Fruit fly (Drosophila melanogaster) whole organism, embryonic: ENCODE measurements around the gene Antp.

Source experiments
- Bdp1 ChIP-seq: fragments of 200-800 bp; sonication (Bioruptor generic); optimal IDR thresholded peaks from 3 replicates; lab custom pipeline; 2016; ENCODE audit warnings: missing biosample characterization, missing genetic modification characterization
- CG11504 ChIP-seq: fragments of 200-800 bp; sonication (Bioruptor generic); optimal IDR thresholded peaks from 3 replicates; lab custom pipeline; 2019; ENCODE audit warnings: missing biosample characterization, mild to moderate bottlenecking, missing genetic modification characterization, moderate library complexity
- CG11723 ChIP-seq: fragments of 200-800 bp; sonication (Bioruptor generic); optimal IDR thresholded peaks from 2 replicates; lab custom pipeline; 2017; ENCODE audit warnings: missing biosample characterization, mild to moderate bottlenecking, missing genetic modification characterization
- CG1233 ChIP-seq: fragments of 200-800 bp; sonication (Bioruptor generic); optimal IDR thresholded peaks from 4 replicates; lab custom pipeline; 2018; ENCODE audit warnings: missing biosample characterization, mild to moderate bottlenecking, missing genetic modification characterization
- CG13123 ChIP-seq: fragments of 200-800 bp; sonication (Bioruptor generic); optimal IDR thresholded peaks from 2 replicates; lab custom pipeline; 2016; ENCODE audit warnings: missing biosample characterization, missing genetic modification characterization
- CG13287 ChIP-seq: fragments of 200-800 bp; sonication (Bioruptor generic); IDR thresholded peaks from 2 replicates; pipeline ENCODE4 v1.3.6; 2022; ENCODE audit warnings: missing biosample characterization, missing genetic modification characterization; ENCODE audit not compliant: partially characterized antibody
- CG14710 ChIP-seq: fragments of 200-800 bp; sonication (Bioruptor generic); optimal IDR thresholded peaks from 3 replicates; lab custom pipeline; 2019; ENCODE audit warnings: missing biosample characterization, mild to moderate bottlenecking, missing genetic modification characterization, moderate library complexity
- CG14965 ChIP-seq: fragments of 200-800 bp; sonication (Bioruptor generic); optimal IDR thresholded peaks from 2 replicates; lab custom pipeline; 2016; ENCODE audit warnings: missing biosample characterization, missing genetic modification characterization, borderline replicate concordance
- CG2199 ChIP-seq: fragments of 200-800 bp; sonication (Bioruptor generic); IDR thresholded peaks from 3 replicates; pipeline ENCODE4 v1.3.6; 2022; ENCODE audit warnings: missing biosample characterization, missing genetic modification characterization
- CG2712 ChIP-seq: fragments of 200-800 bp; optimal IDR thresholded peaks from 3 replicates; lab custom pipeline; 2019; ENCODE audit warnings: missing biosample characterization, mild to moderate bottlenecking, missing genetic modification characterization, moderate library complexity
- CG32532 ChIP-seq: fragments of 200-800 bp; sonication (Bioruptor generic); IDR thresholded peaks from 2 replicates; pipeline ENCODE4 v1.3.6; 2022; ENCODE audit warnings: missing biosample characterization, missing genetic modification characterization
- CG4328 ChIP-seq: fragments of 200-800 bp; sonication (Bioruptor generic); optimal IDR thresholded peaks from 3 replicates; lab custom pipeline; 2017; ENCODE audit warnings: missing biosample characterization, missing genetic modification reagents, missing genetic modification characterization
- CG4730 ChIP-seq: fragments of 200-800 bp; sonication (Bioruptor generic); IDR thresholded peaks from 2 replicates; pipeline ENCODE4 v1.3.6; 2022; ENCODE audit warnings: missing biosample characterization, missing genetic modification characterization
- CG4820 ChIP-seq: fragments of 200-800 bp; sonication (Bioruptor generic); optimal IDR thresholded peaks from 3 replicates; lab custom pipeline; 2016; ENCODE audit warnings: missing biosample characterization, missing genetic modification characterization
- CG6689 ChIP-seq: fragments of 200-800 bp; sonication (Bioruptor generic); IDR thresholded peaks from 2 replicates; pipeline ENCODE4 v1.3.6; 2022; ENCODE audit warnings: missing biosample characterization, missing genetic modification characterization
- CG7963 ChIP-seq: fragments of 200-800 bp; sonication (Bioruptor generic); IDR thresholded peaks from 3 replicates; pipeline ENCODE4 v1.3.6; 2022; ENCODE audit warnings: missing biosample characterization, missing genetic modification characterization; ENCODE audit not compliant: partially characterized antibody
- CG8765 ChIP-seq: fragments of 200-800 bp; sonication (Bioruptor generic); IDR thresholded peaks from 2 replicates; pipeline ENCODE4 v1.3.6; 2022; ENCODE audit warnings: missing biosample characterization, missing genetic modification characterization
- CTCF ChIP-seq: fragments of 200-800 bp; sonication (Bioruptor generic); optimal IDR thresholded peaks from 2 replicates; lab custom pipeline; 2017; ENCODE audit warnings: missing biosample characterization, mild to moderate bottlenecking, missing genetic modification characterization, moderate library complexity
- Doc2 ChIP-seq: fragments of 200-800 bp; sonication (Bioruptor generic); IDR thresholded peaks from 2 replicates; pipeline ENCODE4 v1.3.6; 2022; ENCODE audit warnings: missing biosample characterization, missing genetic modification characterization
- HHEX ChIP-seq: fragments of 200-800 bp; sonication (Bioruptor generic); optimal IDR thresholded peaks from 3 replicates; lab custom pipeline; 2017; ENCODE audit warnings: missing biosample characterization, mild to moderate bottlenecking, missing genetic modification characterization, missing genetic modification reagents
- Lpt ChIP-seq: fragments of >200 bp; optimal IDR thresholded peaks from 2 replicates; lab custom pipeline; 2018; ENCODE audit warnings: missing biosample characterization, missing genetic modification characterization
- Mrtf ChIP-seq: fragments of 200-800 bp; sonication (Bioruptor generic); IDR thresholded peaks from 3 replicates; pipeline ENCODE4 v1.3.6; 2022; ENCODE audit warnings: missing biosample characterization, missing genetic modification characterization
- Poxn ChIP-seq: fragments of 200-800 bp; sonication (Bioruptor generic); IDR thresholded peaks from 2 replicates; pipeline ENCODE4 v1.3.6; 2022; ENCODE audit warnings: missing biosample characterization, missing genetic modification characterization
- Ptx1 ChIP-seq: fragments of 200-800 bp; sonication (Bioruptor generic); IDR thresholded peaks from 2 replicates; pipeline ENCODE4 v1.3.6; 2022; ENCODE audit warnings: missing biosample characterization, missing genetic modification characterization
- Stat92E ChIP-seq, 3 experiments: fragments of >200 bp in 2 of 3; fragments of 200-800 bp in 1 of 3; sonication (Bioruptor generic) in 1 of 3; optimal IDR thresholded peaks; 2 replicates each; lab custom pipeline; 2017 to 2019; ENCODE audit warnings: missing biosample characterization in 3 of 3, missing genetic modification characterization in 3 of 3, mild to moderate bottlenecking in 1 of 3, moderate library complexity in 1 of 3
- Taf1 ChIP-seq: fragments of 200-800 bp; sonication (Bioruptor generic); IDR thresholded peaks from 2 replicates; pipeline ENCODE4 v1.3.6; 2022; ENCODE audit warnings: missing biosample characterization, missing genetic modification characterization
- bab2 ChIP-seq: fragments of 200-800 bp; sonication (Bioruptor generic); optimal IDR thresholded peaks from 2 replicates; lab custom pipeline; 2016; ENCODE audit warnings: missing biosample characterization, missing genetic modification characterization
- corto ChIP-seq: fragments of 200-800 bp; sonication (Bioruptor generic); optimal IDR thresholded peaks from 2 replicates; lab custom pipeline; 2016; ENCODE audit warnings: missing biosample characterization, mild to moderate bottlenecking, missing genetic modification characterization, moderate library complexity
- crc ChIP-seq: fragments of 200-800 bp; sonication (Bioruptor generic); optimal IDR thresholded peaks from 2 replicates; lab custom pipeline; 2016; ENCODE audit warnings: missing biosample characterization, missing genetic modification characterization
- ftz-f1 ChIP-seq: fragments of 200-800 bp; sonication (Bioruptor generic); optimal IDR thresholded peaks from 2 replicates; lab custom pipeline; 2016; ENCODE audit warnings: missing biosample characterization, missing genetic modification characterization
- kni ChIP-seq: fragments of 200-800 bp; sonication (Bioruptor generic); optimal IDR thresholded peaks from 3 replicates; lab custom pipeline; 2017; ENCODE audit warnings: mild to moderate bottlenecking, missing biosample characterization, missing genetic modification reagents, missing genetic modification characterization
- lov ChIP-seq, 2 experiments: fragments of 200-800 bp in 1 of 2; fragments of >200 bp in 1 of 2; sonication (Bioruptor generic) in 1 of 2; IDR thresholded peaks in 1 of 2; optimal IDR thresholded peaks in 1 of 2; 2 replicates in 1 of 2; 3 replicates in 1 of 2; pipeline versions ENCODE4 v1.3.6 to Lab custom; 2017 to 2022; ENCODE audit warnings: missing biosample characterization in 1 of 2, missing genetic modification characterization in 1 of 2
- nerfin-2 ChIP-seq: fragments of 200-800 bp; sonication (Bioruptor generic); IDR thresholded peaks from 2 replicates; pipeline ENCODE4 v1.3.6; 2022; ENCODE audit warnings: missing biosample characterization, missing genetic modification characterization; ENCODE audit not compliant: partially characterized antibody
- nmo ChIP-seq: fragments of 200-800 bp; sonication (Bioruptor generic); optimal IDR thresholded peaks from 2 replicates; lab custom pipeline; 2018; ENCODE audit warnings: missing biosample characterization, mild to moderate bottlenecking, missing genetic modification characterization, moderate library complexity
- oc ChIP-seq: fragments of 200-800 bp; sonication (Bioruptor generic); optimal IDR thresholded peaks from 2 replicates; lab custom pipeline; 2018; ENCODE audit warnings: missing biosample characterization, mild to moderate bottlenecking, missing genetic modification characterization, moderate library complexity
- pita ChIP-seq: fragments of 200-800 bp; sonication (Bioruptor generic); optimal IDR thresholded peaks from 2 replicates; lab custom pipeline; 2017; ENCODE audit warnings: missing biosample characterization, mild to moderate bottlenecking, missing genetic modification characterization
- shn ChIP-seq: fragments of 200-800 bp; sonication (Bioruptor generic); optimal IDR thresholded peaks from 3 replicates; lab custom pipeline; 2016; ENCODE audit warnings: missing biosample characterization, missing genetic modification characterization
- slbo ChIP-seq: fragments of 200-800 bp; sonication (Bioruptor generic); IDR thresholded peaks from 2 replicates; pipeline ENCODE4 v1.3.6; 2022; ENCODE audit warnings: missing biosample characterization, missing genetic modification characterization
- sqz ChIP-seq: fragments of 200-800 bp; sonication (Bioruptor generic); optimal IDR thresholded peaks from 3 replicates; lab custom pipeline; 2018; ENCODE audit warnings: missing biosample characterization, mild to moderate bottlenecking, missing genetic modification characterization
- tin ChIP-seq: fragments of 200-800 bp; sonication (Bioruptor generic); optimal IDR thresholded peaks from 3 replicates; lab custom pipeline; 2016; ENCODE audit warnings: missing biosample characterization, missing genetic modification characterization
- unpg ChIP-seq: fragments of 200-800 bp; sonication (Bioruptor generic); optimal IDR thresholded peaks from 3 replicates; lab custom pipeline; 2018; ENCODE audit warnings: missing biosample characterization, mild to moderate bottlenecking, missing genetic modification characterization, moderate library complexity

Antp gene

DNA sequence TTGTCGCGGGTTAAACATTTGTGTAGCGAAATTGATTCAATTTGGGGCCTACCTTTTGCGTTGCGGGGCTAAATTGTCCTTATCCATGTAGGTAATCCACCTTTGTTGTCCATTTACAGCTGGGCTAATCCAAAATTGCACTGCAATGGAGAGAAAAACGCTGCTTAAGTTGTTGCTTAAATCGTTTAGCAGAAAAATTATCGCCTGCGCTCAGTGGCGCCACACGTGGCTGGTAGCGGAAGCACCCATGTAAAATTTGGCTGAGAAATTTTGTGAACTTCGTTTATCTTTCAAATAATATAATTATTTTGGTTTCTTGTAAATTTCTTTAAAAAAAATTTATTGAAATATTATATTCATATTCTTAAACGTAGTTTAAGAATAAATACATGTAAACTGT, 28.5 kb downstream of the Antp start (continued):
- TF ChIP-seq CG14965 (GFP tag; lab: Kevin White, UChicago): peak; percentile 94
- peak; percentile 6 for TF ChIP-seq unpg (GFP tag; lab: Kevin White, UChicago)
- TF ChIP-seq CG13123: no peak
- no peak for TF ChIP-seq CG14710
- TF ChIP-seq CG2712 (tag; lab: Kevin White, UChicago): peak; percentile 19
- no peak for TF ChIP-seq lov (optimal IDR thresholded peaks at IDR 0.05; lab: Kevin White, UChicago)
- TF ChIP-seq lov (GFP tag; IDR thresholded peaks at IDR 0.05; lab: Robert Waterston, UW): 0 out of 3 replicates have a peak, but pooled peaks have one; percentile 39
- TF ChIP-seq CG13287: no peak
- TF ChIP-seq Bdp1 (GFP tag; lab: Kevin White, UChicago): no peak
- TF ChIP-seq pita: no peak
- no peak for TF ChIP-seq CG4328 (GFP tag; lab: Kevin White, UChicago)
- peak; percentile 90 for TF ChIP-seq CTCF
- TF ChIP-seq CG11723: no peak
- TF ChIP-seq Ptx1 (GFP tag; lab: Robert Waterston, UW): no peak
- TF ChIP-seq Stat92E (GFP tag; optimal IDR thresholded peaks at IDR 0.05; lab: Kevin White, UChicago): no peak
- no peak for TF ChIP-seq nerfin-2 (GFP tag; lab: Robert Waterston, UW)
- no peak for TF ChIP-seq tin (GFP tag; lab: Kevin White, UChicago)
- no peak for TF ChIP-seq Poxn (GFP tag; lab: Robert Waterston, UW)
- no peak for TF ChIP-seq Doc2 (GFP tag; lab: Robert Waterston, UW)
- no peak for TF ChIP-seq HHEX (GFP tag; lab: Kevin White, UChicago)
- no peak for TF ChIP-seq corto (GFP tag; lab: Kevin White, UChicago)
- TF ChIP-seq ftz-f1: no peak
- TF ChIP-seq kni (GFP tag; lab: Kevin White, UChicago): no peak
- TF ChIP-seq nmo (GFP tag; lab: Kevin White, UChicago): peak; percentile 6
- TF ChIP-seq CG1233: peak; percentile 14
- no peak for TF ChIP-seq crc (GFP tag; lab: Kevin White, UChicago)
- TF ChIP-seq Mrtf (GFP tag; lab: Robert Waterston, UW): peak; percentile 16; the same call in 1 of the 3 replicates
- peak; percentile 72 for TF ChIP-seq Lpt
- TF ChIP-seq oc (tag; lab: Kevin White, UChicago): no peak
- peak; percentile 15; the same call in 1 of the 2 replicates for TF ChIP-seq CG32532 (GFP tag; lab: Robert Waterston, UW)
- TF ChIP-seq CG6689: no peak
- TF ChIP-seq CG7963 (GFP tag; lab: Robert Waterston, UW): no peak
- TF ChIP-seq CG4730 (GFP tag; lab: Robert Waterston, UW): no peak
- no peak for TF ChIP-seq shn (GFP tag; lab: Kevin White, UChicago)
- TF ChIP-seq CG8765 (GFP tag; lab: Robert Waterston, UW): no peak
- no peak for TF ChIP-seq Taf1 (GFP tag; lab: Robert Waterston, UW)

DNA sequence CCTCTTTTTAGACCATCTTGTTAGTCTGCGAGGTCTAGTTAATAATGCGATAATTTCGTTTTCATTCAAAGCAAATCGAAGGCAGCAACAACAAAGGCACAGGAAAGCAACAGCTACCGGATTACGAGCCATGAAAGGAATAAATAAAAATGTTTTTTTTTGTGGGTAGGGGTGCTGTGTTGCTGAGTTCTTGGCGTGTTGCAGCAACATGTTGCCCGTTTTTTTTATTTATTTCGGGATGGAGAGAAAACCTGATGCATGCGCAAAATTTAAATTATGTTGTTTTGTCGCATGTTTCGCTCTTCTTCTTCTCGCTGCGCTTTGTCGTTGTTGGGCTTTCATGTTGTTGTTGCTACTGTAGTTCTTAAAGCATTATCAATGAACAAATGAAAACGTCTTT, 29.1 kb downstream of the Antp start:
- TF ChIP-seq sqz (GFP tag; lab: Kevin White, UChicago) (peak; percentile 20), CG2199 (GFP tag; lab: Robert Waterston, UW) (0 out of 3 replicates have a peak, but pooled peaks have one; percentile 46), bab2 (GFP tag; lab: Kevin White, UChicago) (no peak), CG4820 (no peak), CG11504 (tag; lab: Kevin White, UChicago) (peak; percentile 94), slbo (GFP tag; lab: Robert Waterston, UW) (no peak)
- TF ChIP-seq, all 482 proteins: peak for 3
